Worm (Caenorhabditis elegans) whole organism, L4 larva: ENCODE results near the gene F28H6.6.
"Not testable (repeated sequence)": the region's sequence is repeated elsewhere in the genome, so short reads cannot be mapped to it uniquely, and the experiment has no call there.

ENCODE experiments used
- D1046.2 ChIP-seq: fragments of 200-800 bp; sonication (Bioruptor generic); IDR thresholded peaks from 2 replicates; pipeline ENCODE4 v1.3.6; 2022; ENCODE audit warnings: missing genetic modification characterization, missing compliant biosample characterization
- F37D6.2 ChIP-seq: sonication (generic microtip); optimal IDR thresholded peaks from 2 replicates; lab custom pipeline; 2016; ENCODE audit warnings: mild to moderate bottlenecking, missing genetic modification characterization, missing compliant biosample characterization
- F44E2.7 ChIP-seq: fragments of 200-800 bp; sonication (Bioruptor generic); IDR thresholded peaks from 2 replicates; pipeline ENCODE4 v2.1.2; 2022; ENCODE audit warnings: missing genetic modification characterization, missing compliant biosample characterization
- T26A8.4 ChIP-seq: fragments of 200-800 bp; sonication (Bioruptor generic); IDR thresholded peaks from 2 replicates; pipeline ENCODE4 v1.3.6; 2022; ENCODE audit warnings: missing genetic modification characterization, missing compliant biosample characterization
- Y105C5A.15 ChIP-seq: fragments of 200-800 bp; sonication (Bioruptor generic); IDR thresholded peaks from 2 replicates; pipeline ENCODE4 v1.3.6; 2022; ENCODE audit warnings: missing genetic modification characterization, missing compliant biosample characterization
- Y48G9A.11 ChIP-seq: fragments of 200-800 bp; sonication (Bioruptor generic); IDR thresholded peaks from 2 replicates; pipeline ENCODE4 v1.3.6; 2022; ENCODE audit warnings: missing genetic modification reagents, missing genetic modification characterization, missing compliant biosample characterization
- Y5F2A.4 ChIP-seq: fragments of 200-800 bp; sonication (Bioruptor generic); optimal IDR thresholded peaks from 2 replicates; lab custom pipeline; 2018; ENCODE audit warnings: mild to moderate bottlenecking, missing genetic modification characterization, missing compliant biosample characterization
- ZK546.5 ChIP-seq, 2 experiments: sonication (generic microtip); optimal IDR thresholded peaks; 2 replicates each; lab custom pipeline; 2017; ENCODE audit warnings: missing biosample characterization in 2 of 2, missing genetic modification characterization in 2 of 2
- aha-1 ChIP-seq: fragments of 150-350 bp; peaks from one replicate; lab custom pipeline; 2014; ENCODE audit warnings: missing biosample characterization, missing genetic modification characterization
- arid-1 ChIP-seq: fragments of 200-800 bp; sonication (Bioruptor generic); conservative IDR thresholded peaks from 2 replicates; pipeline ENCODE4 v1.3.6; 2022; ENCODE audit warnings: missing genetic modification reagents, missing genetic modification characterization, missing compliant biosample characterization
- ceh-20 ChIP-seq: fragments of 200-800 bp; sonication (Bioruptor generic); IDR thresholded peaks from 2 replicates; pipeline ENCODE4 v1.3.6; 2022; ENCODE audit warnings: missing genetic modification reagents, missing genetic modification characterization, missing compliant biosample characterization
- ceh-44 ChIP-seq: fragments of 200-800 bp; sonication (Bioruptor generic); IDR thresholded peaks from 2 replicates; pipeline ENCODE4 v1.3.6; 2022; ENCODE audit warnings: missing genetic modification reagents, missing genetic modification characterization, missing compliant biosample characterization
- ctbp-1 ChIP-seq: fragments of 200-800 bp; sonication (Bioruptor generic); IDR thresholded peaks from 2 replicates; pipeline ENCODE4 v1.3.6; 2022; ENCODE audit warnings: missing genetic modification reagents, missing genetic modification characterization, missing compliant biosample characterization
- daf-16 ChIP-seq, 3 experiments: sonication (generic microtip); optimal IDR thresholded peaks; 2 replicates each; lab custom pipeline; 2016 to 2017; ENCODE audit warnings: missing genetic modification characterization in 3 of 3, missing genetic modification reagents in 3 of 3, mild to moderate bottlenecking in 2 of 3, missing compliant biosample characterization in 2 of 3, missing biosample characterization in 1 of 3, moderate library complexity in 1 of 3
- daf-19 ChIP-seq: fragments of 200-800 bp; sonication (Bioruptor generic); conservative IDR thresholded peaks from 2 replicates; pipeline ENCODE4 v1.3.6; 2022; ENCODE audit warnings: missing genetic modification characterization, missing compliant biosample characterization
- dmd-6 ChIP-seq: fragments of 200-800 bp; sonication (Bioruptor generic); IDR thresholded peaks from 2 replicates; pipeline ENCODE4 v1.3.6; 2022; ENCODE audit warnings: missing genetic modification reagents, missing genetic modification characterization, missing compliant biosample characterization
- dmd-8 ChIP-seq: fragments of 200-800 bp; sonication (Bioruptor generic); IDR thresholded peaks from 2 replicates; pipeline ENCODE4 v1.3.6; 2022; ENCODE audit warnings: missing genetic modification characterization, missing compliant biosample characterization
- duxl-1 ChIP-seq: sonication (generic microtip); optimal IDR thresholded peaks from 2 replicates; lab custom pipeline; 2016; ENCODE audit warnings: mild to moderate bottlenecking, missing genetic modification characterization, moderate library complexity, missing compliant biosample characterization; ENCODE audit not compliant: poor library complexity
- dve-1 ChIP-seq: sonication (generic microtip); optimal IDR thresholded peaks from 2 replicates; lab custom pipeline; 2017; ENCODE audit warnings: antibody characterized with exemption, mild to moderate bottlenecking, missing genetic modification characterization, missing compliant biosample characterization; ENCODE audit not compliant: insufficient read depth
- egl-43 ChIP-seq: fragments of 200-800 bp; sonication (Bioruptor generic); IDR thresholded peaks from 2 replicates; pipeline ENCODE4 v1.3.6; 2022; ENCODE audit warnings: missing genetic modification reagents, missing genetic modification characterization, missing compliant biosample characterization
- fos-1 ChIP-seq: fragments of 150-350 bp; optimal IDR thresholded peaks from 2 replicates; lab custom pipeline; 2014; ENCODE audit warnings: missing biosample characterization, missing genetic modification characterization
- hlh-30 ChIP-seq: sonication (generic microtip); optimal IDR thresholded peaks from 2 replicates; lab custom pipeline; 2017; ENCODE audit warnings: antibody characterized with exemption, mild to moderate bottlenecking, missing genetic modification characterization, missing compliant biosample characterization; ENCODE audit not compliant: insufficient read depth
- lim-7 ChIP-seq: fragments of 200-800 bp; sonication (Bioruptor generic); IDR thresholded peaks from 2 replicates; pipeline ENCODE4 v1.3.6; 2022; ENCODE audit warnings: missing genetic modification characterization, missing compliant biosample characterization
- lin-1 ChIP-seq: fragments of 200-800 bp; sonication (Bioruptor generic); IDR thresholded peaks from 2 replicates; pipeline ENCODE4 v1.3.6; 2022; ENCODE audit warnings: missing genetic modification reagents, missing genetic modification characterization, missing compliant biosample characterization
- lin-15B ChIP-seq: fragments of 150-350 bp; sonication (generic microtip); optimal IDR thresholded peaks from 3 replicates; lab custom pipeline; 2014; ENCODE audit warnings: missing biosample characterization, missing genetic modification characterization
- lin-29 ChIP-seq: fragments of 200-800 bp; sonication (Bioruptor generic); IDR thresholded peaks from 2 replicates; pipeline ENCODE4 v1.3.6; 2022; ENCODE audit warnings: missing genetic modification reagents, missing genetic modification characterization, missing compliant biosample characterization
- lin-38 ChIP-seq: fragments of 200-800 bp; sonication (Bioruptor generic); IDR thresholded peaks from 2 replicates; pipeline ENCODE4 v1.3.6; 2022; ENCODE audit warnings: missing genetic modification reagents, missing genetic modification characterization, missing compliant biosample characterization
- madf-5 ChIP-seq, 2 experiments: fragments of 200-800 bp; sonication (Bioruptor generic); IDR thresholded peaks; 2 replicates each; pipeline ENCODE4 v1.3.6; 2022; ENCODE audit warnings: missing compliant biosample characterization in 2 of 2, missing genetic modification characterization in 2 of 2
- mdt-29 ChIP-seq: fragments of 200-800 bp; sonication (Bioruptor generic); IDR thresholded peaks from 2 replicates; pipeline ENCODE4 v1.3.6; 2022; ENCODE audit warnings: missing genetic modification reagents, missing genetic modification characterization, missing compliant biosample characterization
- mep-1 ChIP-seq: fragments of 150-350 bp; sonication (generic microtip); optimal IDR thresholded peaks from 3 replicates; lab custom pipeline; 2014; ENCODE audit warnings: missing biosample characterization, missing genetic modification characterization
- mes-2 ChIP-seq: sonication (generic microtip); optimal IDR thresholded peaks from 2 replicates; lab custom pipeline; 2016; ENCODE audit warnings: missing genotype, mild to moderate bottlenecking, missing genetic modification characterization, missing compliant biosample characterization; ENCODE audit not compliant: poor library complexity, severe bottlenecking
- nhr-10 ChIP-seq: fragments of 150-350 bp; optimal IDR thresholded peaks from 2 replicates; lab custom pipeline; 2014; ENCODE audit warnings: missing biosample characterization, missing genetic modification characterization
- nhr-11 ChIP-seq: fragments of 150-350 bp; optimal IDR thresholded peaks from 2 replicates; lab custom pipeline; 2014; ENCODE audit warnings: missing biosample characterization, missing genetic modification characterization
- nhr-48 ChIP-seq: sonication (generic microtip); optimal IDR thresholded peaks from 2 replicates; lab custom pipeline; 2016; ENCODE audit warnings: mild to moderate bottlenecking, missing genetic modification characterization, missing compliant biosample characterization
- pha-4 ChIP-seq, 2 experiments: fragments of 150-350 bp in 1 of 2; fragments of 200-800 bp in 1 of 2; sonication (Bioruptor generic) in 1 of 2; IDR thresholded peaks in 1 of 2; optimal IDR thresholded peaks in 1 of 2; 2 replicates each; pipeline versions ENCODE4 v1.3.6 to Lab custom; 2014 to 2022; ENCODE audit warnings: missing genetic modification characterization in 2 of 2, missing genetic modification reagents in 2 of 2, missing biosample characterization in 1 of 2, missing compliant biosample characterization in 1 of 2
- saeg-2 ChIP-seq: fragments of 200-800 bp; sonication (Bioruptor generic); IDR thresholded peaks from 2 replicates; pipeline ENCODE4 v1.3.6; 2022; ENCODE audit warnings: missing genetic modification reagents, missing genetic modification characterization, missing compliant biosample characterization
- sdz-12 ChIP-seq: fragments of 200-800 bp; sonication (Bioruptor generic); optimal IDR thresholded peaks from 2 replicates; lab custom pipeline; 2018; ENCODE audit warnings: mild to moderate bottlenecking, missing genetic modification characterization, missing compliant biosample characterization
- spr-3 ChIP-seq: fragments of 200-800 bp; sonication (Bioruptor generic); optimal IDR thresholded peaks from 2 replicates; lab custom pipeline; 2018; ENCODE audit warnings: mild to moderate bottlenecking, missing genetic modification characterization, missing compliant biosample characterization
- tra-1 ChIP-seq: fragments of 200-800 bp; sonication (Bioruptor generic); IDR thresholded peaks from 2 replicates; pipeline ENCODE4 v1.3.6; 2022; ENCODE audit warnings: missing genetic modification reagents, missing genetic modification characterization, missing compliant biosample characterization
- vab-7 ChIP-seq: fragments of 200-800 bp; sonication (Bioruptor generic); IDR thresholded peaks from 2 replicates; pipeline ENCODE4 v1.3.6; 2022; ENCODE audit warnings: missing genetic modification reagents, missing genetic modification characterization, missing compliant biosample characterization
- zfp-2 ChIP-seq: sonication (generic microtip); optimal IDR thresholded peaks from 2 replicates; lab custom pipeline; 2016; ENCODE audit warnings: mild to moderate bottlenecking, missing genetic modification characterization, missing compliant biosample characterization
- zfp-3 ChIP-seq: fragments of 200-800 bp; sonication (Bioruptor generic); conservative IDR thresholded peaks from 2 replicates; pipeline ENCODE4 v1.3.6; 2022; ENCODE audit warnings: missing genetic modification reagents, missing genetic modification characterization, missing compliant biosample characterization
- zip-11 ChIP-seq: fragments of 200-800 bp; sonication (Bioruptor generic); IDR thresholded peaks from 2 replicates; pipeline ENCODE4 v1.3.6; 2022; ENCODE audit warnings: missing genetic modification characterization, missing compliant biosample characterization

Gene F28H6.6

ce11 chrX:14136795-14137194, 11.1 kb upstream of the F28H6.6 start:
- peak; percentile 58; the same call in 1 of the 2 replicates for TF ChIP-seq lim-7 (GFP tag; lab: Robert Waterston, UW)
- TF ChIP-seq vab-7, result 0 out of 2 replicates have a peak, but pooled peaks have one; percentile 45
- TF ChIP-seq F44E2.7 (GFP tag; lab: Robert Waterston, UW), result 0 out of 2 replicates have a peak, but pooled peaks have one; percentile 42
- TF ChIP-seq lin-29 (GFP tag; lab: Robert Waterston, UW), result 0 out of 2 replicates have a peak, but pooled peaks have one; percentile 13
- TF ChIP-seq Y105C5A.15 (GFP tag; lab: Robert Waterston, UW), result 0 out of 2 replicates have a peak, but pooled peaks have one; percentile 44
- peak; percentile 34; the same call in 1 of the 2 replicates for TF ChIP-seq dmd-6
- TF ChIP-seq lin-38 (GFP tag; lab: Robert Waterston, UW), result peak; percentile 62
- 0 out of 4 replicates have a peak, but pooled peaks of 1 of the 2 experiments have one; percentile 11 for TF ChIP-seq madf-5 (GFP tag; IDR thresholded peaks at IDR 0.05; lab: Robert Waterston, UW)
- peak; percentile 25 for TF ChIP-seq mes-2
- TF ChIP-seq daf-16 (GFP tag; optimal IDR thresholded peaks at IDR 0.05; lab: Kevin White, UChicago), result not testable (repeated sequence)
- peak; percentile 10 for TF ChIP-seq daf-16 (tag; optimal IDR thresholded peaks at IDR 0.05; lab: Kevin White, UChicago)
- TF ChIP-seq daf-19 (GFP tag; lab: Robert Waterston, UW), result peak; percentile 68; the same call in 1 of the 2 replicates
- peak; percentile 78; the same call in 1 of the 2 replicates for TF ChIP-seq egl-43 (GFP tag; lab: Robert Waterston, UW)
- TF ChIP-seq T26A8.4, result peak; percentile 54; the same call in 1 of the 2 replicates
- TF ChIP-seq duxl-1, result peak; percentile 43
- TF ChIP-seq, all 104 proteins: peak for 14; not testable (repeated sequence) for 90

- TF ChIP-seq nhr-10 (tag; lab: Kevin White, UChicago) (no peak), daf-16 (GFP tag; optimal IDR thresholded peaks at IDR 0.05; lab: Kevin White, UChicago) (peak in 1 of 2 experiments; percentile 29), daf-16 (tag; optimal IDR thresholded peaks at IDR 0.05; lab: Kevin White, UChicago) (peak; percentile 51), F37D6.2 (no peak), dmd-6 (peak; percentile 39), zip-11 (no peak), lin-38 (GFP tag; lab: Robert Waterston, UW) (peak; percentile 60), lin-1 (GFP tag; lab: Robert Waterston, UW) (peak; percentile 74; the same call in 1 of the 2 replicates), dve-1 (tag; lab: Kevin White, UChicago) (peak; percentile 49), dmd-8 (GFP tag; lab: Robert Waterston, UW) (peak; percentile 65; the same call in 1 of the 2 replicates), lin-15B (no peak), pha-4 (GFP tag; IDR thresholded peaks at IDR 0.05; lab: Robert Waterston, UW) (peak; percentile 54; the same call in 1 of the 2 replicates), pha-4 (tag; optimal IDR thresholded peaks at IDR 0.05; lab: Kevin White, UChicago) (no peak), lim-7 (GFP tag; lab: Robert Waterston, UW) (peak; percentile 81), mep-1 (tag; lab: Kevin White, UChicago) (peak; percentile 51), ceh-44 (no peak; the same call in 1 of the 2 replicates), mdt-29 (0 out of 2 replicates have a peak, but pooled peaks have one; percentile 46), Y5F2A.4 (no peak), hlh-30 (tag; lab: Kevin White, UChicago) (no peak), zfp-2 (no peak), nhr-11 (tag; lab: Kevin White, UChicago) (no peak), vab-7 (peak; percentile 68; the same call in 1 of the 2 replicates), sdz-12 (GFP tag; lab: Kevin White, UChicago) (no peak), daf-19 (GFP tag; lab: Robert Waterston, UW) (peak; percentile 74), ctbp-1 (GFP tag; lab: Robert Waterston, UW) (no peak), D1046.2 (GFP tag; lab: Robert Waterston, UW) (0 out of 2 replicates have a peak, but pooled peaks have one; percentile 10), fos-1 (no peak), spr-3 (GFP tag; lab: Kevin White, UChicago) (no peak), aha-1 (tag; lab: Kevin White, UChicago) (peak; percentile 9), tra-1 (GFP tag; lab: Robert Waterston, UW) (peak; percentile 42; the same call in 1 of the 2 replicates), egl-43 (GFP tag; lab: Robert Waterston, UW) (peak; percentile 71; the same call in 1 of the 2 replicates), ceh-20 (GFP tag; lab: Robert Waterston, UW) (0 out of 2 replicates have a peak, but pooled peaks have one; percentile 27), zfp-3 (no peak), duxl-1 (peak; percentile 39), ZK546.5 (tag; optimal IDR thresholded peaks at IDR 0.05; lab: Kevin White, UChicago) (no peak), arid-1 (0 out of 2 replicates have a peak, but pooled peaks have one; percentile 31), T26A8.4 (peak; percentile 47; the same call in 1 of the 2 replicates), nhr-48 (no peak), Y48G9A.11 (GFP tag; lab: Robert Waterston, UW) (peak; percentile 56; the same call in 1 of the 2 replicates), saeg-2 (no peak)
Observed at ce11 chrX:14134883-14135282, 9.2 kb upstream of the F28H6.6 start.
